Worm (Caenorhabditis elegans) whole organism, L4/young adult: ENCODE data around the gene ZK354.9.
"Not testable (repeated sequence)": the region's sequence is repeated elsewhere in the genome, so short reads cannot be mapped to it uniquely, and the experiment has no call there.

ENCODE experiments used
- W03F9.2 ChIP-seq: fragments of 150-350 bp; optimal IDR thresholded peaks from 2 replicates; lab custom pipeline; 2014; ENCODE audit warnings: missing biosample characterization, missing genetic modification characterization
- dao-5 ChIP-seq: sonication (generic microtip); optimal IDR thresholded peaks from 2 replicates; lab custom pipeline; 2016; ENCODE audit warnings: missing genotype, missing genetic modification characterization, moderate library complexity, missing compliant biosample characterization
- him-1 ChIP-seq: sonication (generic microtip); optimal IDR thresholded peaks from 2 replicates; lab custom pipeline; 2016; ENCODE audit warnings: missing genotype, missing genetic modification reagents, missing genetic modification characterization, missing compliant biosample characterization

DNA sequence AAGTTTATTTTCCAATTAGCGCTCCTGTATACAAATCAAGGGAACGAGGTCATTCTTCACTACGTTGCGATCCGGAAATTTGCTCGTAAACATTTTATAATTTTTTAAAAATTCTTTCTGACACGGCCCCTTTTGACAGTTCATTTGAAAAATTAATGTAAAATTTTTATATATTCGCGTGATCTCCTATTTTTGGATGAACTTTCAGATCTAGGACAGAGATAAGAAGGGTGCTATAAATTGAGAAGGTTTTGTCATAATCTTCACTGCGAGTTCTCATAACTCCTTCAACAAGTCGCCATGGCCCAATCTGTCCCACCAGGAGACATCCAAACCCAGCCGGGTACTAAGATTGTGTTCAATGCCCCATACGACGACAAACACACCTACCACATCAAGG, 47.7 kb downstream of the ZK354.9 start, which contains the start of gene msp-19:
- not testable (repeated sequence) for TF ChIP-seq dao-5, him-1, W03F9.2 (tag; lab: Kevin White, UChicago)
